Worm (Caenorhabditis elegans): ENCODE data around the gene T07E3.3.

T07E3.3 gene

DNA sequence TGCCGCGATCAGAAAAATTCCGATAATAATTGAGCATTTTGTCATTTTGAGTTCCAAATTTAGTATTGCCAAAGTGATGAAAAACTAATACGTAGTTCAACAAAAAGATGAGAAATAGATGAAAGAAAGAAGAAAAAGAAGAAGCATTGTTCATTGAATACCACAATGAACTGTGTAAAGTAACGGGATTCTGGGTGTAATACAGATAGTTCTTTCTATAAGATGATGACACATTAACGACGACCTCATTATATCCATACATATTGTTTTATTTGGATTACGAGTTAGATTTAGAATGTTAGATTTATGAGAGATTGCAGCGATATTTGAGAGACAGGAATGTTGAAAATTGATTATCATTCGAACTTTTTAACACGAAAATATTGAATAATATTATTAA, 12.1 kb upstream of the T07E3.3 start, which contains the start of gene K04C2.5:
TSS of gene K04C2.5 (minus strand) at position 101 of the 400 bp plus-strand sequence.
- TF ChIP-seq pha-4 (tag; optimal IDR thresholded peaks at IDR 0.05) (no peak), ceh-30 (tag; optimal IDR thresholded peaks at IDR 0.05) (no peak), ceh-2 (tag; optimal IDR thresholded peaks at IDR 0.05) (no peak), pat-9 (tag; optimal IDR thresholded peaks at IDR 0.05) (no peak), ceh-48 (tag; optimal IDR thresholded peaks at IDR 0.05) (no peak)

DNA sequence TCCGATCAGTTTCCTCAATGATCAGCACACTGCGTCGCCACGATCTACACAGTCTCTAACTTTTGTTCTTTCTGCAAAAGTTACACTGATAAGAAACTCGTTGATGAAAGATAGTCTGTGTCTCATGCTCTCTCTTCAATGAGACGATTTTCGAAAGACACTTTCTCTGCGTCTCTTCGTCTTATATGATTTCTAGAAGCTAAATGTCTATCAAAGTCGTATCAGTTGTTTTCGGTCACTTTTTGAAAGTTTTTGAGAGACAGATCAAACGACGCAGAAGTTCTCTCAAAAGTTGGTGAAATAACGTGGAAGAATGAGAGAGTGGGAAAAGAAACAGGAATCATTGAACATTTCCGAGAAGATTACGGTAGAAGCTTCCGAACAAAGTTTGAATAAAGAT, 8.5 kb upstream of the T07E3.3 start:
- TF ChIP-seq nfya-1 (tag; optimal IDR thresholded peaks at IDR 0.05) = peak; percentile 19
- TF ChIP-seq elt-2 (tag; optimal IDR thresholded peaks at IDR 0.05) = peak; percentile 68
- TF ChIP-seq unc-55 (GFP tag; optimal IDR thresholded peaks at IDR 0.05) = peak; percentile 44
- no peak for TF ChIP-seq tbx-7 (tag; optimal IDR thresholded peaks at IDR 0.05)
- peak; percentile 57 for TF ChIP-seq ceh-18 (tag; optimal IDR thresholded peaks at IDR 0.05)

DNA sequence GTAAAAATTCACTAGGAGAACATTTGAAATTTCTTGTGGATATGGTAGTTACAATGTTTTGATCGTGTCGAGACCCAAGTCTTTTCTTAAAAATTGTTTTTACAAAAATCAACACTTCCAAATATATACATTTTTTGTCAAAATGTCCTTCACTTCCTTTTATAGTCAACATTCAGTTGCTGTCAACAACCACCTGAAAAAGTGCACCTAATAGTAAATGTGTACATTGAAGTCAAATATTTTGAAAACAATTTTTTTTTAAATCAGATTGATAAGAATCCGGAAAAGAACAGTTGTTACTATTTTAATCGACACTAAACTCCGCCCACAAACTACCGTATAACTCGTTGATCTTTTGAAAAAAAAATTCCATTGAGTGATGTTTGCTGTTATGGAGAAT, 8.0 kb upstream of the T07E3.3 start:
- TF ChIP-seq ceh-24 (tag; optimal IDR thresholded peaks at IDR 0.05) = no peak
- no peak for TF ChIP-seq hlh-6 (tag; optimal IDR thresholded peaks at IDR 0.05)
- no peak for TF ChIP-seq npax-4 (tag; optimal IDR thresholded peaks at IDR 0.05)
- no peak for TF ChIP-seq zip-5 (tag; optimal IDR thresholded peaks at IDR 0.05)
- no peak for TF ChIP-seq pros-1 (tag; optimal IDR thresholded peaks at IDR 0.05)
- TF ChIP-seq ceh-6 (GFP tag; optimal IDR thresholded peaks at IDR 0.05) = no peak
- TF ChIP-seq hlh-30 (tag; optimal IDR thresholded peaks at IDR 0.05; ENCODE audit: insufficient read depth) = no peak
- TF ChIP-seq elt-4 (tag; optimal IDR thresholded peaks at IDR 0.05) = no peak
- TF ChIP-seq sox-2 (GFP tag; IDR thresholded peaks at IDR 0.05) = no peak
- no peak for TF ChIP-seq ceh-14 (tag; optimal IDR thresholded peaks at IDR 0.05)
- no peak for TF ChIP-seq gmeb-2 (tag; optimal IDR thresholded peaks at IDR 0.05)
- no peak for TF ChIP-seq hlh-15 (tag; optimal IDR thresholded peaks at IDR 0.05)
- TF ChIP-seq ceh-31 (tag; optimal IDR thresholded peaks at IDR 0.05) = no peak
- no peak for TF ChIP-seq unc-55 (GFP tag; optimal IDR thresholded peaks at IDR 0.05)
- no peak for TF ChIP-seq Y22D7AL.16 (tag; optimal IDR thresholded peaks at IDR 0.05)
- no peak for TF ChIP-seq dmd-4 (tag; optimal IDR thresholded peaks at IDR 0.05; ENCODE audit: borderline replicate concordance)

DNA sequence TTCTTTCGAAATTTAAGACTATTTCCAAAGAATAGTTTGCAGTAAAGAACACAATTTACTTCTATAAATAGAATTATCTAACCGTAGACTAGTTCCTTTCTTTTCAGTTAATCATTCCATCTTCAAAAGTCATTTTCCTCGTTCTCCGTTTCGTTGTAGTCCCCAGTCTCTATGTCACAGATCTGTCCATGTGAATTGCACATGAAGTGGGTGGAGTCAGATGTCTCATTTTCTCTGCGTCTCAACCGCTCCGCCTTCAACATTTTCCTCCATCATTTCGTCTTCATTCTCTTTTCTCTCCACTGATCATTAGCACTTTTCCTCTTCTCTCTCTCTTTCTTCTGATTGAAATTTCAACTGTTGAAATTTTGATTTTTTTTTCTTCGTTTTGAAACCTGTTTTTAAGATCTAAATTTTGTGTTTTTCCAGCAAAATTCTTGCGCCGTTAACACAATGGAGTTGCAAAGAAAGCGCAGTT, 6.1 kb upstream of the T07E3.3 start, which contains the start of gene T07E3.4:
TSS of gene T07E3.4 (plus strand) at position 428 of the 478 bp plus-strand sequence.
- peak; percentile 38 for TF ChIP-seq nfya-1 (tag; optimal IDR thresholded peaks at IDR 0.05)
- peak; percentile 35 for TF ChIP-seq unc-42 (tag; optimal IDR thresholded peaks at IDR 0.05)
- peak; percentile 24 for TF ChIP-seq dve-1 (tag; optimal IDR thresholded peaks at IDR 0.05)
- TF ChIP-seq ceh-18 (tag; optimal IDR thresholded peaks at IDR 0.05) = peak; percentile 28
- no peak for TF ChIP-seq tbx-7 (tag; optimal IDR thresholded peaks at IDR 0.05)
- TF ChIP-seq nhr-232 (tag; optimal IDR thresholded peaks at IDR 0.05) = no peak
- TF ChIP-seq eyg-1 (tag; optimal IDR thresholded peaks at IDR 0.05) = no peak
- TF ChIP-seq unc-55 (GFP tag; optimal IDR thresholded peaks at IDR 0.05) = peak; percentile 77

DNA sequence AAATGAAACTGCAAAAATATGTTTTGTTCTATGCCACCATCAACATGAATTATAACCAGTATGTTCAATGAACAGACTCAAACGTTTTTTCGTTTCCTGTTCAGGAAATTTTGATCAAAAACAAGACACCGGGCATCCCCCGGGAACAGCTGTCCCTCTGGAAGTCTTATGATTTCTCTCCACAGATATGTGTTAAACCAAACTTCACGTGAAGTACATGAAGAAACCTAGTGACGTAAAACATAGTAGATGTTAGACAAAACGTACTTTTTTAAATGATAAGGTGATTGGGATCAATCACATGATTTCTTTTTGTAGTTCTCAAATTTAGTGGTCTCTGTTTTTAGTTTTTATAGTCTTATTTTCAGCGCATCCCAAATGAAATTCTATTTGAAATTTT, 5.2 kb upstream of the T07E3.3 start:
- TF ChIP-seq ceh-6 (GFP tag; optimal IDR thresholded peaks at IDR 0.05) = no peak

DNA sequence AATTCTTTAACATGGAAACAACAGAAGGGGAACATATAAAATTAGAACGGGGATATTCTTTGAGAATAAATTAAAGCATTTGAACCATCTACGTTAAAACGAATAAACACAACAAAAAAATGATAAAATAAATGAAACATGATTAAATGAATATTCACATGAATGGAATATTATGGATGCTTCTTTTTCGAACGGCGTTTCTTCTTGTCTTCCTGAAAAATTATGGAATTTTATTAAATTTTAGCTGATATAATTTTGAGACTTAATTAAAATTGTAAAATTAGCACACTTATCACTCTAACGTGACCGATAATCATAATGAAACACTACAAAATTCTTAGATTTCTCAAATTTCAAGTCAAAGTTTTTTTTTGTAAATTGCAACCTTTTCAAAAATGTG, 3.1 kb upstream of the T07E3.3 start:
- TF ChIP-seq dmd-4 (tag; optimal IDR thresholded peaks at IDR 0.05; ENCODE audit: borderline replicate concordance) (no peak), ceh-48 (tag; optimal IDR thresholded peaks at IDR 0.05) (no peak), rnt-1 (tag; optimal IDR thresholded peaks at IDR 0.05) (no peak), npax-4 (tag; optimal IDR thresholded peaks at IDR 0.05) (no peak), ama-1 (optimal IDR thresholded peaks at IDR 0.05) (no peak), ceh-22 (tag; optimal IDR thresholded peaks at IDR 0.05) (no peak), elt-2 (tag; optimal IDR thresholded peaks at IDR 0.05) (no peak), ref-2 (tag; optimal IDR thresholded peaks at IDR 0.05) (no peak), nfya-1 (tag; optimal IDR thresholded peaks at IDR 0.05) (no peak), C38D4.7 (GFP tag; optimal IDR thresholded peaks at IDR 0.05) (no peak), pag-3 (tag; optimal IDR thresholded peaks at IDR 0.05; ENCODE audit: borderline replicate concordance) (no peak), ttx-3 (tag; optimal IDR thresholded peaks at IDR 0.05) (no peak), pax-1 (tag; optimal IDR thresholded peaks at IDR 0.05) (no peak), elt-4 (tag; optimal IDR thresholded peaks at IDR 0.05) (no peak), ztf-16 (tag; optimal IDR thresholded peaks at IDR 0.05) (no peak), ets-4 (tag; optimal IDR thresholded peaks at IDR 0.05) (no peak), ceh-14 (tag; optimal IDR thresholded peaks at IDR 0.05) (no peak), tbx-2 (tag; optimal IDR thresholded peaks at IDR 0.05) (no peak), K02D7.2 (tag; optimal IDR thresholded peaks at IDR 0.05) (no peak)

Measured in whole organism, late embryonic.